Worm (Caenorhabditis elegans): ENCODE results near the gene C24A3.1.

C24A3.1 gene

DNA sequence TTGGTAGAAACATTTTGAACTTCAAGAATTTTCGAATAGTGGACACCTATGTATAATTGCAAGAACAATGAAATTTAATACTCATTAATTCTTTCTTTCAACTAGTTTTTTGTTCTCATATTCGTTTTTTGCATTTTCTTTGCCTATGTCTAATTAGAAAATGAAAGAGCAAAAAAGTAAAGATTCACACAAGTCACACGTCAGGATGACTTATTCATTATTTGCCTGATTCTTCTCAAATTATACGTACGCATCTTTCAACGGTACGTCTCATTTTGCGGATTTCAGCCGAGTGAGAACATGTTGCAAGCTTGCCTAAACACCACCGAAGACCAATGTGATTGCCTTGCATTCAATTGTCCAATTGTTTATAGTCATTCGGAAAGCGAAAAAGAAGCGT lies 18.2 kb upstream of the C24A3.1 start, which contains the start of gene nmur-1:
nmur-1 (plus strand) TSS at position 301 of the 400 bp plus-strand sequence.
- TF ChIP-seq cog-1 (tag; optimal IDR thresholded peaks at IDR 0.05) (no peak), klf-2 (GFP tag; conservative IDR thresholded peaks at IDR 0.05) (no peak), ref-1 (GFP tag; conservative IDR thresholded peaks at IDR 0.05) (no peak)

ce11 chrX:8986452-8986851 lies 12.4 kb upstream of the C24A3.1 start:
- TF ChIP-seq tab-1 (GFP tag; IDR thresholded peaks at IDR 0.05): no peak
- TF ChIP-seq ztf-29 (GFP tag; IDR thresholded peaks at IDR 0.05): no peak
- no peak for TF ChIP-seq ztf-23 (GFP tag; IDR thresholded peaks at IDR 0.05)
- no peak for TF ChIP-seq ref-1 (GFP tag; conservative IDR thresholded peaks at IDR 0.05)
- no peak for TF ChIP-seq med-1 (GFP tag; optimal IDR thresholded peaks at IDR 0.05; ENCODE audit: insufficient read depth)
- TF ChIP-seq cog-1 (tag; optimal IDR thresholded peaks at IDR 0.05): no peak
- no peak for TF ChIP-seq flt-1 (GFP tag; IDR thresholded peaks at IDR 0.05)
- TF ChIP-seq klf-2 (GFP tag; conservative IDR thresholded peaks at IDR 0.05): no peak
- TF ChIP-seq T22C8.4 (GFP tag; IDR thresholded peaks at IDR 0.05): no peak

DNA sequence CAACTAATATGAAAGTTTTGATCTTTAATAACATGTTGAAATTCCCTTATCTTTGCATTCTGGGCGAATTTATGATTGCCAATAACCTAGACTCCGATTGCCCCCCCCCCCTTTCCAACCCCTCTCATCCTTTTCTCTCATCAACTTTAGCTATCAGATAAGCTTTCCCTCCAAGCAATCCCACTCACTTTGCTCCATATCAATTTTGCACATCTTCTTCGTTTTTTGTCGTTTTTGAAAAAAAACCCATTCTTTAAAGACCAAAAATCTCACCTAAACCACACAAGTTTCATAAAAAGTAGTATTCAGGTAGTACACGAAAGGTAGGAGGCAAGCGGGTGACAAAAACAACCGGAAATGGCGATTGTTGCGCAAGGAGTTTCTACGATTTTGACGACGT lies 11.0 kb upstream of the C24A3.1 start, which contains the start of gene twk-18:
twk-18 (plus strand) TSS at position 301 of the 400 bp plus-strand sequence.
- TF ChIP-seq flt-1 (GFP tag; IDR thresholded peaks at IDR 0.05): no peak
- TF ChIP-seq tab-1 (GFP tag; IDR thresholded peaks at IDR 0.05): no peak
- no peak for TF ChIP-seq med-1 (GFP tag; optimal IDR thresholded peaks at IDR 0.05; ENCODE audit: insufficient read depth)
- no peak for TF ChIP-seq ztf-29 (GFP tag; IDR thresholded peaks at IDR 0.05)
- TF ChIP-seq klf-2 (GFP tag; conservative IDR thresholded peaks at IDR 0.05): no peak
- TF ChIP-seq ref-1 (GFP tag; conservative IDR thresholded peaks at IDR 0.05): no peak
- no peak for TF ChIP-seq ztf-23 (GFP tag; IDR thresholded peaks at IDR 0.05)
- no peak for TF ChIP-seq cog-1 (tag; optimal IDR thresholded peaks at IDR 0.05)
- TF ChIP-seq T22C8.4 (GFP tag; IDR thresholded peaks at IDR 0.05): no peak

DNA sequence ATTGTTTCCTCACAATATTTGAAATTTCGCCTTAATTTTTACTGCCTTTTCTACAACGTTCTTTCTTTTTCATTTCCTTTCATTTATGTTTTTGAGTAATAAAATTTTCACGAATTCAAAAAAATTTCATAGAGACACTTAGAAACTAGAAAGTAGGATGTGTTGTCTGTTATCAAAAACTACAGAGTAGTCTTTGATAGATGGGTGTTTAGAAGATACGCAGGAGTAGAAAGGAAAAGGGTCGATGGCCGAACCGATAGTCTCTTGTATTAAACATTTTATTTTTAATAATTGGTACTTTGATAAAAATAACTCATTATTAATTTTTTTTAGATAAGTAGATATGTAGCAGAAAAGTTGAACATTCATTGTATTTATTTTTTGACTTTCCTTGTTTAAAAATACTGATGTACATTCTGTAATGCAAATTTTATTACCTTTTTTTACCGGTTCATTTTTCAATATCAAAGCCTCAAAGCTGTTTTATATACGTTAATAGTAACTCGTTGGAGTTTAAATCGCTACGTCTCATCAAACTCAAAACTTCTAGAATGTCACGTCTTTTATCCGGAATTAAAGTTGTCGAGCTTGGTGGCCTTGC lies 6.9 kb upstream of the C24A3.1 start, which contains the start of gene C24A3.4:
C24A3.4 (plus strand) TSS at position 551 of the 601 bp plus-strand sequence.
- TF ChIP-seq med-1 (GFP tag; optimal IDR thresholded peaks at IDR 0.05; ENCODE audit: insufficient read depth): no peak
- no peak for TF ChIP-seq T22C8.4 (GFP tag; IDR thresholded peaks at IDR 0.05)

DNA sequence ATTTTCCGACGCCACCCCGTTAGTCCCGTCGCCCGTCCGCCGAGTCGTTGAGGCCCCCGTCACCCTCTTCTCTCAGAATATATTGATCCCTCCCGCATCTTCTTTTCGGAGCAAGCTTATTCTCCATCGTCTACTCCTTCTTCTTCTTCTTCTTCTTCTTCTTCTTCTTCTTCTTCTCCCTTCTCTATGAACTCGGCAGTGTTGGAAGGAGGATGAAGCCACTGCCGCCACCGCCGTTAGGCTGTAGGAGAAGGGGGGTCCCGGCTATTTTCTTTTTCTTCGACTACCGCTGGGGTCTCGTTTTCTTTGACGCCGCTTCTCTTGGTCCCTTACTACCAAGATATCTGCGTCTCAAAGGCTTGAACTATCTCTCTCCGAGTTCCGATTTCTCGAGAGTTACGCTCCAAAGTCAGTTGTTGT lies 3.3 kb upstream of the C24A3.1 start:
- TF ChIP-seq med-1 (GFP tag; optimal IDR thresholded peaks at IDR 0.05; ENCODE audit: insufficient read depth): no peak
- TF ChIP-seq cog-1 (tag; optimal IDR thresholded peaks at IDR 0.05): peak; percentile 7
- TF ChIP-seq ztf-29 (GFP tag; IDR thresholded peaks at IDR 0.05): no peak
- 0 out of 2 replicates have a peak, but pooled peaks have one; percentile 52 for TF ChIP-seq ztf-23 (GFP tag; IDR thresholded peaks at IDR 0.05)
- TF ChIP-seq T22C8.4 (GFP tag; IDR thresholded peaks at IDR 0.05): no peak
- TF ChIP-seq ref-1 (GFP tag; conservative IDR thresholded peaks at IDR 0.05): no peak
- no peak for TF ChIP-seq tab-1 (GFP tag; IDR thresholded peaks at IDR 0.05)
- 0 out of 2 replicates have a peak, but pooled peaks have one; percentile 35 for TF ChIP-seq flt-1 (GFP tag; IDR thresholded peaks at IDR 0.05)
- no peak for TF ChIP-seq klf-2 (GFP tag; conservative IDR thresholded peaks at IDR 0.05)

DNA sequence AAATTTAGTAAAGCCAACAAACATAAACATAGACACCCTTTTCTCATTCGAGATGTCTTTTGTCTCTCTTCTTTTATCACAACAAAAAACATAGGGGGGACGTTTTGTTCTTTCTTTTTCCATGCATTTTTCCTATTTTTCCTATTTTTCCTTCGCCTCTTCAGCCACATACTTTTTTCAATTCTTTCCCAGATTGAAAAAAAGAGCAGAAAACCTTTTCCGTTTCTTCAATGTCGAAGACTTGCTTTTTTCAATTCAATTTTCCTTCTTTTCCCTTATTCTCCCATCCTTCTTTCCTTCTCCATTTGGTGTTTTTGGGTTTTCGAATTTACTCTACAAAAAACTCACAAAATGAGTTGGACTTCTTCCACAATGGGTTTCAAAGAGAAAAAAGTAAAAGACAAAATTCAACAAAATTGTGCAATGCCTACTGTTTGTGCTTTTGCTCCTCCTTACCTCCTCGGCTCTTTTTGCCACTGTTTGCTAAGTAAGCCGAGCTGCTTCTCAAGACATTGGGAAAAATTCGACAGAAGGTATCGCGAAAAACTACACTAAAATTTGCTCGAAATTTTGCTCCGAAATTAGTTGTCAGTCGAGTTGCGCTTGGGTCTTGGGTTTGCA lies 2.3 kb upstream of the C24A3.1 start:
- TF ChIP-seq flt-1 (GFP tag; IDR thresholded peaks at IDR 0.05) (no peak), klf-2 (GFP tag; conservative IDR thresholded peaks at IDR 0.05) (no peak), ztf-29 (GFP tag; IDR thresholded peaks at IDR 0.05) (no peak), med-1 (GFP tag; optimal IDR thresholded peaks at IDR 0.05; ENCODE audit: insufficient read depth) (no peak), cog-1 (tag; optimal IDR thresholded peaks at IDR 0.05) (no peak), ztf-23 (GFP tag; IDR thresholded peaks at IDR 0.05) (no peak), ref-1 (GFP tag; conservative IDR thresholded peaks at IDR 0.05) (no peak), T22C8.4 (GFP tag; IDR thresholded peaks at IDR 0.05) (no peak), tab-1 (GFP tag; IDR thresholded peaks at IDR 0.05) (no peak)

ce11 chrX:8997450-8998075 lies 1.3 kb upstream of the C24A3.1 start, which contains the start of gene C24A3.2:
C24A3.2 (plus strand) TSS chrX:8997500.
- TF ChIP-seq T22C8.4 (GFP tag; IDR thresholded peaks at IDR 0.05): no peak
- TF ChIP-seq ref-1 (GFP tag; conservative IDR thresholded peaks at IDR 0.05): no peak
- no peak for TF ChIP-seq klf-2 (GFP tag; conservative IDR thresholded peaks at IDR 0.05)
- no peak for TF ChIP-seq cog-1 (tag; optimal IDR thresholded peaks at IDR 0.05)
- no peak for TF ChIP-seq ztf-29 (GFP tag; IDR thresholded peaks at IDR 0.05)

ce11 chrX:9010418-9010817 lies 11.5 kb downstream of the C24A3.1 start, which contains the start of gene C24A3.9:
C24A3.9 (minus strand) TSS chrX:9010518.
- TF ChIP-seq tab-1 (GFP tag; IDR thresholded peaks at IDR 0.05) (no peak), klf-2 (GFP tag; conservative IDR thresholded peaks at IDR 0.05) (no peak), T22C8.4 (GFP tag; IDR thresholded peaks at IDR 0.05) (no peak), cog-1 (tag; optimal IDR thresholded peaks at IDR 0.05) (no peak), flt-1 (GFP tag; IDR thresholded peaks at IDR 0.05) (no peak), med-1 (GFP tag; optimal IDR thresholded peaks at IDR 0.05; ENCODE audit: insufficient read depth) (no peak), ztf-23 (GFP tag; IDR thresholded peaks at IDR 0.05) (no peak), ztf-29 (GFP tag; IDR thresholded peaks at IDR 0.05) (no peak), ref-1 (GFP tag; conservative IDR thresholded peaks at IDR 0.05) (no peak)

DNA sequence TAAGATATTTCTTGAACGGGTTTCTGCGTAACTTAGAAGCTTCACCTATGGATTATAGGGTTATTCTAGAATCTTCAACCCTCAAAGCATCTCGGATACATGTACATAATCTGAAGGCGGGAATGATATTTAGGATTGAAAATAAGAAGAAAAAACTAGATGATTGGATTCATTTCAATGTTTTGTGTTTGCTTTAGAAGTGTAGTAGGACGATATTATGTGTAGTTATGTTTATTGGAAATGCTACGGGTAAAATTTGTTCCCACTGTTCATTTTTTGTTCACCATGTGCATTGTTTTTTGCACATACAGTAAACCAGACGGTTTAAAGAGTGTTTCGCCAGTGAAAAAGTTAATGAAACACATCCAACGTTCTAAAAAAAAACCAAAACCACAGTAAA lies 12.6 kb downstream of the C24A3.1 start:
- TF ChIP-seq flt-1 (GFP tag; IDR thresholded peaks at IDR 0.05): no peak
- TF ChIP-seq ztf-23 (GFP tag; IDR thresholded peaks at IDR 0.05): no peak
- no peak for TF ChIP-seq klf-2 (GFP tag; conservative IDR thresholded peaks at IDR 0.05)
- TF ChIP-seq ztf-29 (GFP tag; IDR thresholded peaks at IDR 0.05): no peak
- no peak for TF ChIP-seq cog-1 (tag; optimal IDR thresholded peaks at IDR 0.05)
- no peak for TF ChIP-seq T22C8.4 (GFP tag; IDR thresholded peaks at IDR 0.05)
- no peak for TF ChIP-seq ref-1 (GFP tag; conservative IDR thresholded peaks at IDR 0.05)
- no peak for TF ChIP-seq med-1 (GFP tag; optimal IDR thresholded peaks at IDR 0.05; ENCODE audit: insufficient read depth)
- no peak for TF ChIP-seq tab-1 (GFP tag; IDR thresholded peaks at IDR 0.05)

Measured in whole organism, midembryonic.